Fruit fly (Drosophila melanogaster): ENCODE measurements around the gene Lar.

Lar gene

dm6 chr2L:19586436-19587333, at the start of gene Lar (continued):
- TF ChIP-seq fd3F (GFP tag; optimal IDR thresholded peaks at IDR 0.05) (peak; percentile 50), CG8944 (GFP tag; optimal IDR thresholded peaks at IDR 0.05) (peak; percentile 56), PHDP (tag; optimal IDR thresholded peaks at IDR 0.05) (peak; percentile 64), Oli (tag; optimal IDR thresholded peaks at IDR 0.05) (peak; percentile 34), Awh (GFP tag; IDR thresholded peaks at IDR 0.05) (0 out of 2 replicates have a peak, but pooled peaks have one; percentile 12), CG14441 (GFP tag; IDR thresholded peaks at IDR 0.05) (peak; percentile 31; the same call in 1 of the 2 replicates), CG14710 (tag; optimal IDR thresholded peaks at IDR 0.05) (peak; percentile 71), unc-4 (GFP tag; IDR thresholded peaks at IDR 0.05; ENCODE audit: partially characterized antibody) (peak; percentile 34; the same call in 1 of the 2 replicates), z (GFP tag; IDR thresholded peaks at IDR 0.05) (no peak), CG42726 (GFP tag; IDR thresholded peaks at IDR 0.05; ENCODE audit: partially characterized antibody) (no peak), HmgD (GFP tag; optimal IDR thresholded peaks at IDR 0.05) (peak; percentile 76), dmrt11E (tag; optimal IDR thresholded peaks at IDR 0.05) (peak; percentile 52), corto (GFP tag; optimal IDR thresholded peaks at IDR 0.05) (no peak), CG12769 (tag; optimal IDR thresholded peaks at IDR 0.05) (peak; percentile 40), H2.0 (GFP tag; IDR thresholded peaks at IDR 0.05) (peak; percentile 53; the same call in 1 of the 2 replicates), CG1792 (GFP tag; optimal IDR thresholded peaks at IDR 0.05) (peak; percentile 35), CG6765 (GFP tag; optimal IDR thresholded peaks at IDR 0.05) (peak; percentile 50), CG8478 (optimal IDR thresholded peaks at IDR 0.05) (no peak), dmrt99B (tag; optimal IDR thresholded peaks at IDR 0.05) (peak; percentile 45), Dp (GFP tag; optimal IDR thresholded peaks at IDR 0.05) (peak; percentile 40), Lpt (GFP tag; optimal IDR thresholded peaks at IDR 0.05) (no peak), CG6683 (GFP tag; optimal IDR thresholded peaks at IDR 0.05) (no peak), gt (GFP tag; IDR thresholded peaks at IDR 0.05) (no peak), CG7271 (tag; optimal IDR thresholded peaks at IDR 0.05) (peak; percentile 47), zen (tag; optimal IDR thresholded peaks at IDR 0.05) (peak; percentile 42), cg (GFP tag; optimal IDR thresholded peaks at IDR 0.05) (no peak), crol (GFP tag; IDR thresholded peaks at IDR 0.05) (no peak), CG10431 (GFP tag; optimal IDR thresholded peaks at IDR 0.05) (peak; percentile 53), CG5180 (GFP tag; optimal IDR thresholded peaks at IDR 0.05) (no peak), gfzf (GFP tag; optimal IDR thresholded peaks at IDR 0.05) (peak; percentile 24), CG4282 (GFP tag; optimal IDR thresholded peaks at IDR 0.05) (peak; percentile 50), Ets97D (GFP tag; optimal IDR thresholded peaks at IDR 0.05) (peak; percentile 75)

dm6 chr2L:19537779-19538456, 48.5 kb upstream of the Lar start, which contains the start of gene CG13082:
CG13082 (plus strand) TSS chr2L:19538425.
- TF ChIP-seq usp (GFP tag; optimal IDR thresholded peaks at IDR 0.05) (no peak), luna (GFP tag; optimal IDR thresholded peaks at IDR 0.05) (no peak), CG11504 (tag; optimal IDR thresholded peaks at IDR 0.05) (peak; percentile 64), CG15269 (tag; optimal IDR thresholded peaks at IDR 0.05) (no peak), her (GFP tag; optimal IDR thresholded peaks at IDR 0.05) (no peak), CG6654 (GFP tag; optimal IDR thresholded peaks at IDR 0.05) (peak; percentile 33), Ets97D (GFP tag; optimal IDR thresholded peaks at IDR 0.05) (no peak), ranshi (GFP tag; IDR thresholded peaks at IDR 0.05) (0 out of 2 replicates have a peak, but pooled peaks have one; percentile 6), CG16813 (GFP tag; IDR thresholded peaks at IDR 0.05; ENCODE audit: partially characterized antibody) (no peak), ci (GFP tag; IDR thresholded peaks at IDR 0.05) (peak; percentile 54; the same call in 2 of the 3 replicates), mld (GFP tag; IDR thresholded peaks at IDR 0.05; ENCODE audit: partially characterized antibody) (no peak), CG11695 (GFP tag; IDR thresholded peaks at IDR 0.05) (no peak), pnt (GFP tag; optimal IDR thresholded peaks at IDR 0.05) (peak; percentile 5), CG7839 (tag; optimal IDR thresholded peaks at IDR 0.05) (peak; percentile 59), cg (GFP tag; optimal IDR thresholded peaks at IDR 0.05) (no peak), Awh (GFP tag; IDR thresholded peaks at IDR 0.05) (peak; percentile 27; the same call in 1 of the 2 replicates), CG12391 (tag; optimal IDR thresholded peaks at IDR 0.05) (peak; percentile 55), lmd (GFP tag; IDR thresholded peaks at IDR 0.05) (peak; percentile 49; the same call in 1 of the 2 replicates)

Measured in whole organism, embryonic.